Fruit fly (Drosophila melanogaster): ENCODE results near the gene Dlip1.

The Dlip1 gene

dm6 chrX:9134241-9134849, 24.1 kb upstream of the Dlip1 start:
- 0 out of 3 replicates have a peak, but pooled peaks have one; percentile 32 for TF ChIP-seq CG8119 (GFP tag; IDR thresholded peaks at IDR 0.05)
- TF ChIP-seq svp (GFP tag), result peak; percentile 78
- no peak for TF ChIP-seq acj6 (GFP tag; optimal IDR thresholded peaks at IDR 0.05)
- TF ChIP-seq Sox14 (GFP tag; optimal IDR thresholded peaks at IDR 0.05), result no peak
- TF ChIP-seq Gug (GFP tag; IDR thresholded peaks at IDR 0.05), result no peak
- TF ChIP-seq CG7368 (GFP tag; optimal IDR thresholded peaks at IDR 0.05), result no peak
- TF ChIP-seq Ets21C (GFP tag; optimal IDR thresholded peaks at IDR 0.05), result no peak
- no peak for TF ChIP-seq CG8319 (GFP tag; optimal IDR thresholded peaks at IDR 0.05)
- no peak for TF ChIP-seq CG3919 (GFP tag; optimal IDR thresholded peaks at IDR 0.05)
- TF ChIP-seq CG6792 (GFP tag; optimal IDR thresholded peaks at IDR 0.05), result no peak
- TF ChIP-seq CG6808 (GFP tag; optimal IDR thresholded peaks at IDR 0.05), result peak; percentile 35
- TF ChIP-seq Blimp-1 (GFP tag; optimal IDR thresholded peaks at IDR 0.05), result no peak
- TF ChIP-seq Hr38 (GFP tag; optimal IDR thresholded peaks at IDR 0.05), result no peak
- no peak for TF ChIP-seq CG6276 (GFP tag; optimal IDR thresholded peaks at IDR 0.05)
- TF ChIP-seq dac (GFP tag; optimal IDR thresholded peaks at IDR 0.05), result no peak
- peak; percentile 28 for TF ChIP-seq dsx (GFP tag; optimal IDR thresholded peaks at IDR 0.05; ENCODE audit: poor library complexity, severe bottlenecking)
- peak; percentile 35 to 70 for TF ChIP-seq ss (GFP tag; optimal IDR thresholded peaks at IDR 0.05)
- TF ChIP-seq eg (GFP tag; IDR thresholded peaks at IDR 0.05), result peak; percentile 34; the same call in 1 of the 3 replicates
- TF ChIP-seq Hr4 (GFP tag; optimal IDR thresholded peaks at IDR 0.05), result no peak
- no peak for TF ChIP-seq CG11762 (GFP tag; optimal IDR thresholded peaks at IDR 0.05; ENCODE audit: insufficient read depth)
- TF ChIP-seq Lpt (GFP tag; optimal IDR thresholded peaks at IDR 0.05), result no peak

- TF ChIP-seq Met (GFP tag; optimal IDR thresholded peaks at IDR 0.05) (peak; percentile 2), CG6792 (GFP tag; optimal IDR thresholded peaks at IDR 0.05) (no peak), CG6854 (GFP tag; optimal IDR thresholded peaks at IDR 0.05) (no peak), net (GFP tag; optimal IDR thresholded peaks at IDR 0.05) (peak; percentile 32), ss (GFP tag; optimal IDR thresholded peaks at IDR 0.05) (peak; percentile 26 to 57), dac (GFP tag; optimal IDR thresholded peaks at IDR 0.05) (peak; percentile 22), pdm3 (GFP tag; optimal IDR thresholded peaks at IDR 0.05) (no peak), CG16779 (tag; optimal IDR thresholded peaks at IDR 0.05) (peak; percentile 17), CG6276 (GFP tag; optimal IDR thresholded peaks at IDR 0.05) (peak; percentile 28), Lpt (GFP tag; optimal IDR thresholded peaks at IDR 0.05) (peak; percentile 4), esn (GFP tag; optimal IDR thresholded peaks at IDR 0.05) (peak; percentile 31), fkh (GFP tag; optimal IDR thresholded peaks at IDR 0.05) (no peak), Sox102F (GFP tag; optimal IDR thresholded peaks at IDR 0.05) (no peak), Sox14 (GFP tag; optimal IDR thresholded peaks at IDR 0.05) (peak; percentile 16), CG1621 (tag; optimal IDR thresholded peaks at IDR 0.05) (no peak), acj6 (GFP tag; optimal IDR thresholded peaks at IDR 0.05) (peak; percentile 34), Sox15 (GFP tag; optimal IDR thresholded peaks at IDR 0.05) (no peak), topi (GFP tag; optimal IDR thresholded peaks at IDR 0.05) (peak; percentile 11), achi (GFP tag; optimal IDR thresholded peaks at IDR 0.05) (peak; percentile 34), CG34406 (GFP tag; optimal IDR thresholded peaks at IDR 0.05) (peak; percentile 26), Eip78C (GFP tag) (peak; percentile 86), CG11294 (GFP tag; IDR thresholded peaks at IDR 0.05) (no peak), CG3032 (tag; optimal IDR thresholded peaks at IDR 0.05) (peak; percentile 34), Ets96B (tag; optimal IDR thresholded peaks at IDR 0.05) (peak; percentile 54), salr (GFP tag; optimal IDR thresholded peaks at IDR 0.05) (peak in 1 of 2 experiments; percentile 11), CG4318 (GFP tag; optimal IDR thresholded peaks at IDR 0.05) (peak; percentile 2), CG10669 (GFP tag; optimal IDR thresholded peaks at IDR 0.05) (peak; percentile 40), CG11902 (GFP tag; optimal IDR thresholded peaks at IDR 0.05) (no peak), Hr4 (GFP tag; optimal IDR thresholded peaks at IDR 0.05) (peak; percentile 3), CG6163 (GFP tag; IDR thresholded peaks at IDR 0.05) (0 out of 3 replicates have a peak, but pooled peaks have one; percentile 6), CG3919 (GFP tag; optimal IDR thresholded peaks at IDR 0.05) (no peak), CG6808 (GFP tag; optimal IDR thresholded peaks at IDR 0.05) (peak; percentile 49), CG31627 (GFP tag; optimal IDR thresholded peaks at IDR 0.05) (no peak), svp (GFP tag) (peak; percentile 78), Gug (GFP tag; IDR thresholded peaks at IDR 0.05) (no peak), CG32006 (GFP tag; optimal IDR thresholded peaks at IDR 0.05) (peak; percentile 56), dsx (GFP tag; optimal IDR thresholded peaks at IDR 0.05; ENCODE audit: poor library complexity, severe bottlenecking) (peak; percentile 24), lz (GFP tag; optimal IDR thresholded peaks at IDR 0.05) (peak; percentile 24), OdsH (GFP tag; optimal IDR thresholded peaks at IDR 0.05) (peak; percentile 19)
Observed at dm6 chrX:9134922-9135453, 23.4 kb upstream of the Dlip1 start, which contains the start of gene fend. Gene fend (minus strand): TSS chrX:9135099.
